Worm (Caenorhabditis elegans) whole organism, L1 larva: ENCODE measurements around the gene Y108G3AL.2.
A peak's percentile ranks its signal among the peaks of the same experiment; 100 is the strongest.

Source experiments
- C16A3.4 ChIP-seq: fragments of 150-350 bp; optimal IDR thresholded peaks from 2 replicates; lab custom pipeline; 2014; ENCODE audit warnings: missing biosample characterization, missing genetic modification characterization
- C34B4.2 ChIP-seq: sonication (generic microtip); optimal IDR thresholded peaks from 2 replicates; lab custom pipeline; 2017; ENCODE audit warnings: mild to moderate bottlenecking, missing genetic modification characterization, missing compliant biosample characterization
- Y116A8C.19 ChIP-seq: sonication (generic microtip); optimal IDR thresholded peaks from 2 replicates; lab custom pipeline; 2016; ENCODE audit warnings: missing compliant biosample characterization, missing genetic modification characterization, borderline replicate concordance
- alr-1 ChIP-seq: fragments of 200-800 bp; sonication (Bioruptor generic); optimal IDR thresholded peaks from 2 replicates; lab custom pipeline; 2018; ENCODE audit warnings: borderline replicate concordance, mild to moderate bottlenecking, missing genetic modification characterization, missing compliant biosample characterization
- aly-2 ChIP-seq: fragments of 150-350 bp; optimal IDR thresholded peaks from 2 replicates; lab custom pipeline; 2014; ENCODE audit warnings: missing biosample characterization, missing genetic modification characterization
- ceh-63 ChIP-seq: fragments of 200-800 bp; sonication (Bioruptor generic); optimal IDR thresholded peaks from 2 replicates; lab custom pipeline; 2018; ENCODE audit warnings: mild to moderate bottlenecking, missing genetic modification characterization, missing compliant biosample characterization
- ceh-82 ChIP-seq, 3 experiments: fragments of 150-350 bp in 1 of 3; sonication (generic microtip) in 2 of 3; optimal IDR thresholded peaks; 2 replicates each; lab custom pipeline; 2014 to 2017; ENCODE audit warnings: missing biosample characterization in 3 of 3, missing genetic modification characterization in 3 of 3
- ceh-90 ChIP-seq: sonication (generic microtip); optimal IDR thresholded peaks from 2 replicates; lab custom pipeline; 2016; ENCODE audit warnings: missing genetic modification characterization, missing compliant biosample characterization
- ces-1 ChIP-seq: fragments of 150-350 bp; optimal IDR thresholded peaks from 2 replicates; lab custom pipeline; 2014; ENCODE audit warnings: missing biosample characterization, missing genetic modification reagents, missing genetic modification characterization
- dpl-1 ChIP-seq, 3 experiments: fragments of 150-350 bp in 2 of 3; sonication (generic microtip) in 1 of 3; optimal IDR thresholded peaks; 2 replicates each; lab custom pipeline; 2014 to 2017; ENCODE audit warnings: missing biosample characterization in 3 of 3, missing genetic modification characterization in 3 of 3, missing genetic modification reagents in 3 of 3
- dsc-1 ChIP-seq: sonication (generic microtip); optimal IDR thresholded peaks from 2 replicates; lab custom pipeline; 2016; ENCODE audit warnings: mild to moderate bottlenecking, missing genetic modification characterization, missing compliant biosample characterization
- egl-27 ChIP-seq, 2 experiments: fragments of 150-350 bp in 1 of 2; sonication (generic microtip); optimal IDR thresholded peaks; 3 replicates each; lab custom pipeline; 2017 to 2018; ENCODE audit warnings: missing biosample characterization in 2 of 2, missing genetic modification characterization in 2 of 2, missing genetic modification reagents in 2 of 2
- elt-2 ChIP-seq: sonication (generic microtip); optimal IDR thresholded peaks from 2 replicates; lab custom pipeline; 2016; ENCODE audit warnings: missing genetic modification characterization, mild to moderate bottlenecking, inconsistent platforms, missing compliant biosample characterization, missing genetic modification reagents
- elt-3 ChIP-seq, 6 experiments: fragments of 150-350 bp in 1 of 6; sonication (generic microtip); optimal IDR thresholded peaks; 2 replicates each; lab custom pipeline; 2017 to 2018; ENCODE audit warnings: missing biosample characterization in 6 of 6, missing genetic modification characterization in 6 of 6, inconsistent platforms in 1 of 6
- fkh-4 ChIP-seq: sonication (generic microtip); optimal IDR thresholded peaks from 2 replicates; lab custom pipeline; 2016; ENCODE audit warnings: missing compliant biosample characterization, missing genetic modification characterization, borderline replicate concordance
- grh-1 ChIP-seq: fragments of 200-800 bp; sonication (Bioruptor generic); IDR thresholded peaks from 2 replicates; pipeline ENCODE4 v1.3.6; 2022; ENCODE audit warnings: missing genetic modification reagents, missing genetic modification characterization, missing compliant biosample characterization
- hlh-17 ChIP-seq: fragments of 200-800 bp; sonication (Bioruptor generic); optimal IDR thresholded peaks from 2 replicates; lab custom pipeline; 2018; ENCODE audit warnings: missing genetic modification characterization, mild to moderate bottlenecking, missing compliant biosample characterization, moderate library complexity, borderline replicate concordance
- hlh-4 ChIP-seq: sonication (generic microtip); optimal IDR thresholded peaks from 2 replicates; lab custom pipeline; 2016; ENCODE audit warnings: mild to moderate bottlenecking, missing genetic modification characterization, missing compliant biosample characterization
- hpl-2 ChIP-seq: fragments of 150-350 bp; optimal IDR thresholded peaks from 2 replicates; lab custom pipeline; 2014; ENCODE audit warnings: missing biosample characterization, missing genetic modification reagents, missing genetic modification characterization
- irx-1 ChIP-seq: sonication (generic microtip); optimal IDR thresholded peaks from 2 replicates; lab custom pipeline; 2016; ENCODE audit warnings: missing genetic modification characterization, missing compliant biosample characterization
- isw-1 ChIP-seq: fragments of 200-800 bp; sonication (Bioruptor generic); IDR thresholded peaks from 2 replicates; pipeline ENCODE4 v1.3.6; 2022; ENCODE audit warnings: missing genetic modification characterization, missing compliant biosample characterization
- lin-14 ChIP-seq: fragments of 200-800 bp; sonication (Bioruptor generic); optimal IDR thresholded peaks from 2 replicates; lab custom pipeline; 2018; ENCODE audit warnings: mild to moderate bottlenecking, missing genetic modification characterization, moderate library complexity, missing compliant biosample characterization
- lin-35 ChIP-seq, 2 experiments: fragments of 150-350 bp; optimal IDR thresholded peaks; 2 replicates each; lab custom pipeline; 2014; ENCODE audit warnings: missing biosample characterization in 2 of 2, missing genetic modification characterization in 2 of 2, missing genetic modification reagents in 2 of 2
- lsy-2 ChIP-seq, 2 experiments: fragments of 150-350 bp; optimal IDR thresholded peaks; 2 replicates each; lab custom pipeline; 2014; ENCODE audit warnings: missing biosample characterization in 2 of 2, missing genetic modification characterization in 2 of 2
- mab-9 ChIP-seq: fragments of 200-800 bp; sonication (Bioruptor generic); IDR thresholded peaks from 2 replicates; pipeline ENCODE4 v1.3.6; 2022; ENCODE audit warnings: missing genetic modification reagents, missing genetic modification characterization, missing compliant biosample characterization
- mdl-1 ChIP-seq, 2 experiments: fragments of 150-350 bp; optimal IDR thresholded peaks; 2 replicates each; lab custom pipeline; 2014 to 2017; ENCODE audit warnings: missing biosample characterization in 2 of 2, missing genetic modification characterization in 2 of 2, inconsistent platforms in 1 of 2
- mep-1 ChIP-seq: fragments of 150-350 bp; optimal IDR thresholded peaks from 2 replicates; lab custom pipeline; 2014; ENCODE audit warnings: missing biosample characterization, missing genetic modification characterization
- nhr-11 ChIP-seq: fragments of 150-350 bp; optimal IDR thresholded peaks from 2 replicates; lab custom pipeline; 2014; ENCODE audit warnings: missing biosample characterization, missing genetic modification characterization
- nhr-12 ChIP-seq: sonication (generic microtip); optimal IDR thresholded peaks from 2 replicates; lab custom pipeline; 2017; ENCODE audit warnings: missing biosample characterization, missing genetic modification characterization
- nhr-19 ChIP-seq: fragments of 200-800 bp; sonication (Bioruptor generic); conservative IDR thresholded peaks from 2 replicates; pipeline ENCODE4 v1.3.6; 2022; ENCODE audit warnings: missing genetic modification characterization, missing compliant biosample characterization
- nhr-20 ChIP-seq: sonication (generic microtip); optimal IDR thresholded peaks from 2 replicates; lab custom pipeline; 2016; ENCODE audit warnings: mild to moderate bottlenecking, missing genetic modification characterization, missing compliant biosample characterization
- nhr-237 ChIP-seq: fragments of 150-350 bp; optimal IDR thresholded peaks from 2 replicates; lab custom pipeline; 2014; ENCODE audit warnings: missing biosample characterization, missing genetic modification characterization
- nhr-47 ChIP-seq: sonication (generic microtip); optimal IDR thresholded peaks from 2 replicates; lab custom pipeline; 2016; ENCODE audit warnings: mild to moderate bottlenecking, missing genetic modification characterization, moderate library complexity, missing compliant biosample characterization
- nhr-76 ChIP-seq: sonication (generic microtip); optimal IDR thresholded peaks from 2 replicates; lab custom pipeline; 2017; ENCODE audit warnings: missing biosample characterization, missing genetic modification characterization
- nhr-85 ChIP-seq: sonication (generic microtip); peaks from one replicate; lab custom pipeline; 2016; ENCODE audit warnings: missing genetic modification characterization, inconsistent platforms, missing compliant biosample characterization
- nhr-90 ChIP-seq: sonication (generic microtip); optimal IDR thresholded peaks from 2 replicates; lab custom pipeline; 2016; ENCODE audit warnings: mild to moderate bottlenecking, missing genetic modification characterization, missing compliant biosample characterization; ENCODE audit not compliant: poor library complexity
- pag-3 ChIP-seq: sonication (generic microtip); optimal IDR thresholded peaks from 2 replicates; lab custom pipeline; 2017; ENCODE audit warnings: missing genetic modification characterization, mild to moderate bottlenecking, missing compliant biosample characterization, antibody characterized with exemption, borderline replicate concordance; ENCODE audit not compliant: insufficient read depth
- pax-3 ChIP-seq: fragments of 200-800 bp; sonication (Bioruptor generic); optimal IDR thresholded peaks from 2 replicates; lab custom pipeline; 2018; ENCODE audit warnings: mild to moderate bottlenecking, missing genetic modification characterization, moderate library complexity, missing compliant biosample characterization
- pqm-1 ChIP-seq: sonication (generic microtip); optimal IDR thresholded peaks from 3 replicates; lab custom pipeline; 2017; ENCODE audit warnings: missing biosample characterization, missing genetic modification characterization
- rnt-1 ChIP-seq: sonication (generic microtip); optimal IDR thresholded peaks from 2 replicates; lab custom pipeline; 2016; ENCODE audit warnings: mild to moderate bottlenecking, missing genetic modification characterization, moderate library complexity, missing compliant biosample characterization
- skn-1 ChIP-seq: fragments of 150-350 bp; optimal IDR thresholded peaks from 2 replicates; lab custom pipeline; 2014; ENCODE audit warnings: missing biosample characterization, missing genetic modification characterization
- snpc-4 ChIP-seq: fragments of 150-350 bp; optimal IDR thresholded peaks from 2 replicates; lab custom pipeline; 2014; ENCODE audit warnings: missing biosample characterization, missing genetic modification characterization
- snu-23 ChIP-seq: sonication (generic microtip); optimal IDR thresholded peaks from 2 replicates; lab custom pipeline; 2016; ENCODE audit warnings: missing genetic modification characterization, missing compliant biosample characterization
- swsn-7 ChIP-seq: sonication (generic microtip); optimal IDR thresholded peaks from 2 replicates; lab custom pipeline; 2016; ENCODE audit warnings: missing genetic modification characterization, missing compliant biosample characterization
- tbx-2 ChIP-seq: sonication (generic microtip); optimal IDR thresholded peaks from 2 replicates; lab custom pipeline; 2016; ENCODE audit warnings: missing genetic modification characterization, missing compliant biosample characterization
- tlp-1 ChIP-seq: fragments of 150-350 bp; optimal IDR thresholded peaks from 2 replicates; lab custom pipeline; 2014; ENCODE audit warnings: missing biosample characterization, missing genetic modification characterization
- unc-130 ChIP-seq: fragments of 150-350 bp; optimal IDR thresholded peaks from 2 replicates; lab custom pipeline; 2017; ENCODE audit warnings: missing biosample characterization, missing genetic modification characterization, inconsistent platforms
- unc-62 ChIP-seq: fragments of 150-350 bp; optimal IDR thresholded peaks from 2 replicates; lab custom pipeline; 2014; ENCODE audit warnings: missing biosample characterization, missing genetic modification reagents, missing genetic modification characterization
- unc-86 ChIP-seq: sonication (generic microtip); optimal IDR thresholded peaks from 2 replicates; lab custom pipeline; 2016; ENCODE audit warnings: missing genetic modification characterization, missing compliant biosample characterization
- vab-15 ChIP-seq: sonication (generic microtip); optimal IDR thresholded peaks from 2 replicates; lab custom pipeline; 2017; ENCODE audit warnings: missing genotype, mild to moderate bottlenecking, missing genetic modification characterization, missing compliant biosample characterization
- xbp-1 ChIP-seq: sonication (generic microtip); optimal IDR thresholded peaks from 2 replicates; lab custom pipeline; 2016; ENCODE audit warnings: missing genetic modification characterization, missing compliant biosample characterization
- zip-4 ChIP-seq: fragments of 200-800 bp; sonication (Bioruptor generic); optimal IDR thresholded peaks from 2 replicates; lab custom pipeline; 2018; ENCODE audit warnings: mild to moderate bottlenecking, missing genetic modification characterization, moderate library complexity, missing compliant biosample characterization

Y108G3AL.2 gene

ce11 chrV:155215-155614 lies 11.6 kb upstream of the Y108G3AL.2 start (continued):
- peak; percentile 33 for TF ChIP-seq nhr-90 (tag; lab: Kevin White, UChicago)
- TF ChIP-seq pqm-1: no peak
- TF ChIP-seq elt-3 (tag; optimal IDR thresholded peaks at IDR 0.05; lab: Kevin White, UChicago): no peak
- TF ChIP-seq ceh-90 (tag; lab: Kevin White, UChicago): no peak
- peak; percentile 18 for TF ChIP-seq rnt-1
- TF ChIP-seq vab-15 (tag; lab: Kevin White, UChicago): no peak
- TF ChIP-seq aly-2: no peak
- TF ChIP-seq mdl-1 (tag; optimal IDR thresholded peaks at IDR 0.05; lab: Kevin White, UChicago): peak in 1 of 2 experiments; percentile 77
- no peak for TF ChIP-seq hpl-2 (GFP tag; lab: Kevin White, UChicago)
- no peak for TF ChIP-seq mab-9
- no peak for TF ChIP-seq mep-1
- no peak for TF ChIP-seq fkh-4
- TF ChIP-seq hlh-17 (GFP tag; lab: Kevin White, UChicago): no peak
- peak in 1 of 2 experiments; percentile 40 for TF ChIP-seq lin-35 (GFP tag; optimal IDR thresholded peaks at IDR 0.05; lab: Kevin White, UChicago)
- no peak for TF ChIP-seq nhr-11 (tag; lab: Kevin White, UChicago)
- TF ChIP-seq nhr-47 (tag; lab: Kevin White, UChicago): peak; percentile 26
- no peak for TF ChIP-seq zip-4 (GFP tag; lab: Kevin White, UChicago)
- no peak for TF ChIP-seq elt-2 (tag; lab: Kevin White, UChicago)
- no peak for TF ChIP-seq unc-62 (GFP tag; lab: Kevin White, UChicago)
- no peak for TF ChIP-seq ceh-63 (GFP tag; lab: Kevin White, UChicago)
- TF ChIP-seq nhr-76 (tag; lab: Kevin White, UChicago): no peak
- TF ChIP-seq alr-1: no peak
- peak; percentile 58 for TF ChIP-seq dsc-1 (tag; lab: Kevin White, UChicago)
- no peak for TF ChIP-seq grh-1 (GFP tag; lab: Robert Waterston, UW)
- no peak for TF ChIP-seq nhr-12 (tag; lab: Kevin White, UChicago)
- TF ChIP-seq unc-86 (tag; lab: Kevin White, UChicago): no peak
- peak; percentile 16 for TF ChIP-seq swsn-7
- TF ChIP-seq nhr-19: peak; percentile 13; the same call in 1 of the 2 replicates
- no peak for TF ChIP-seq hlh-4
- peak in 1 of 3 experiments; percentile 14 for TF ChIP-seq ceh-82 (tag; optimal IDR thresholded peaks at IDR 0.05; lab: Kevin White, UChicago)
- peak in 2 of 3 experiments; percentile 22 to 35 for TF ChIP-seq dpl-1 (GFP tag; optimal IDR thresholded peaks at IDR 0.05; lab: Kevin White, UChicago)
- no peak for TF ChIP-seq C16A3.4 (tag; lab: Kevin White, UChicago)
- no peak for TF ChIP-seq unc-130 (tag; lab: Kevin White, UChicago)
- no peak for TF ChIP-seq lsy-2 (tag; optimal IDR thresholded peaks at IDR 0.05; lab: Kevin White, UChicago)
- TF ChIP-seq snu-23: peak; percentile 33
- no peak for TF ChIP-seq pag-3 (tag; lab: Kevin White, UChicago)
- TF ChIP-seq tlp-1 (tag; lab: Kevin White, UChicago): no peak
- no peak for TF ChIP-seq xbp-1 (tag; lab: Kevin White, UChicago)
- peak; percentile 73 for TF ChIP-seq lin-14
- no peak for TF ChIP-seq Y116A8C.19 (tag; lab: Kevin White, UChicago)
- no peak for TF ChIP-seq skn-1 (tag; lab: Kevin White, UChicago)
- TF ChIP-seq tbx-2 (tag; lab: Kevin White, UChicago): peak; percentile 31
- no peak for TF ChIP-seq egl-27 (tag; optimal IDR thresholded peaks at IDR 0.05; lab: Kevin White, UChicago)
- no peak for TF ChIP-seq ces-1 (GFP tag; lab: Kevin White, UChicago)
- no peak for TF ChIP-seq C34B4.2 (tag; lab: Kevin White, UChicago)
- TF ChIP-seq nhr-85 (tag; lab: Kevin White, UChicago): peak; percentile 72
- no peak for TF ChIP-seq irx-1
- no peak for TF ChIP-seq isw-1 (GFP tag; lab: Robert Waterston, UW)
- TF ChIP-seq nhr-237 (tag; lab: Kevin White, UChicago): no peak
- no peak for TF ChIP-seq pax-3 (tag; lab: Kevin White, UChicago)
- TF ChIP-seq snpc-4 (tag; lab: Kevin White, UChicago): no peak
- peak; percentile 69 for TF ChIP-seq nhr-20 (tag; lab: Kevin White, UChicago)
